Fruit fly (Drosophila melanogaster): ENCODE data around the gene CG34002.

Gene CG34002

dm6 chr3L:17856655-17857479 lies 1.4 kb upstream of the CG34002 start, which contains the start of gene CG5535:
TSS of gene CG5535 (minus strand) at chr3L:17856794.
- TF ChIP-seq CG8478 (optimal IDR thresholded peaks at IDR 0.05) (no peak), CTCF (optimal IDR thresholded peaks at IDR 0.05) (no peak)

dm6 chr3L:17878781-17879360 lies 20.6 kb downstream of the CG34002 start, which contains the start of gene CG7408:
TSS of gene CG7408 (plus strand) at chr3L:17879096.
- no peak for TF ChIP-seq CG8478 (optimal IDR thresholded peaks at IDR 0.05)
- TF ChIP-seq CTCF (optimal IDR thresholded peaks at IDR 0.05) = no peak

dm6 chr3L:17884276-17884675 lies 26.0 kb downstream of the CG34002 start, which contains the start of gene CG5506:
TSS of gene CG5506 (minus strand) at chr3L:17884376.
- no peak for TF ChIP-seq CTCF (optimal IDR thresholded peaks at IDR 0.05)
- TF ChIP-seq CG8478 (optimal IDR thresholded peaks at IDR 0.05) = no peak

dm6 chr3L:17886545-17886944 lies 28.3 kb downstream of the CG34002 start, which contains the start of gene CG16775:
TSS of gene CG16775 (minus strand) at chr3L:17886645.
- TF ChIP-seq CTCF (optimal IDR thresholded peaks at IDR 0.05) = no peak
- no peak for TF ChIP-seq CG8478 (optimal IDR thresholded peaks at IDR 0.05)

- TF ChIP-seq CG8478 (optimal IDR thresholded peaks at IDR 0.05) = no peak
- TF ChIP-seq CTCF (optimal IDR thresholded peaks at IDR 0.05) = no peak
These were observed 29.1 kb downstream of the CG34002 start, which contains the start of gene CG7402 for dm6 chr3L:17887393-17887792. TSS of gene CG7402 (plus strand) at chr3L:17887705.

- no peak for TF ChIP-seq CTCF (optimal IDR thresholded peaks at IDR 0.05)
- no peak for TF ChIP-seq CG8478 (optimal IDR thresholded peaks at IDR 0.05)
These were observed 35.4 kb downstream of the CG34002 start for dm6 chr3L:17893660-17894059.

- no peak for TF ChIP-seq CTCF (optimal IDR thresholded peaks at IDR 0.05)
- no peak for TF ChIP-seq CG8478 (optimal IDR thresholded peaks at IDR 0.05)
These were observed 37.6 kb downstream of the CG34002 start, which contains the start of gene Tsp74F for dm6 chr3L:17895815-17896275. TSS of gene Tsp74F (minus strand) at chr3L:17895862.

- no peak for TF ChIP-seq CTCF (optimal IDR thresholded peaks at IDR 0.05)
- no peak for TF ChIP-seq CG8478 (optimal IDR thresholded peaks at IDR 0.05)
These were observed 40.3 kb downstream of the CG34002 start for dm6 chr3L:17898606-17899005.

dm6 chr3L:17902186-17902585 lies 43.9 kb downstream of the CG34002 start:
- TF ChIP-seq CTCF (optimal IDR thresholded peaks at IDR 0.05) = no peak
- TF ChIP-seq CG8478 (optimal IDR thresholded peaks at IDR 0.05) = no peak

- TF ChIP-seq CG8478 (optimal IDR thresholded peaks at IDR 0.05) (no peak), CTCF (optimal IDR thresholded peaks at IDR 0.05) (no peak)
These were observed 44.3 kb downstream of the CG34002 start for dm6 chr3L:17902621-17903020.

dm6 chr3L:17903813-17904416 lies 45.6 kb downstream of the CG34002 start:
- TF ChIP-seq CTCF (optimal IDR thresholded peaks at IDR 0.05) = no peak
- no peak for TF ChIP-seq CG8478 (optimal IDR thresholded peaks at IDR 0.05)

dm6 chr3L:17904593-17904992 lies 46.3 kb downstream of the CG34002 start:
- no peak for TF ChIP-seq CTCF (optimal IDR thresholded peaks at IDR 0.05)

- TF ChIP-seq CG8478 (optimal IDR thresholded peaks at IDR 0.05) = no peak
- TF ChIP-seq CTCF (optimal IDR thresholded peaks at IDR 0.05) = no peak
These were observed 47.5 kb downstream of the CG34002 start for dm6 chr3L:17905761-17906160.

dm6 chr3L:17907609-17908160 lies 49.4 kb downstream of the CG34002 start, which contains the start of the genes Prestin and Wdr92:
TSS of gene Prestin (minus strand) at chr3L:17907812.
TSS of gene Wdr92 (plus strand) at chr3L:17908143.
- no peak for TF ChIP-seq CG8478 (optimal IDR thresholded peaks at IDR 0.05)
- TF ChIP-seq CTCF (optimal IDR thresholded peaks at IDR 0.05) = no peak

Measured in S2 (cell line).